Fruit fly (Drosophila melanogaster) whole organism, embryonic: ENCODE data around the gene PK1-R.
A peak's percentile ranks its signal among the peaks of the same experiment; 100 is the strongest.

Experiments
- Adf1 ChIP-seq: fragments of 200-800 bp; sonication (Bioruptor generic); IDR thresholded peaks from 2 replicates; pipeline ENCODE4 v1.3.6; 2022; ENCODE audit warnings: missing biosample characterization, missing genetic modification characterization
- CG10959 ChIP-seq: fragments of 200-800 bp; sonication (Bioruptor generic); IDR thresholded peaks from 2 replicates; pipeline ENCODE4 v1.3.6; 2022; ENCODE audit warnings: missing biosample characterization, missing genetic modification characterization
- CG11093 ChIP-seq: fragments of 200-800 bp; sonication (Bioruptor generic); IDR thresholded peaks from 3 replicates; pipeline ENCODE4 v1.3.6; 2022; ENCODE audit warnings: missing biosample characterization, missing genetic modification characterization
- CG11456 ChIP-seq: fragments of 200-800 bp; sonication (Bioruptor generic); IDR thresholded peaks from 3 replicates; pipeline ENCODE4 v1.3.6; 2022; ENCODE audit warnings: missing biosample characterization, missing genetic modification characterization
- CG12942 ChIP-seq: fragments of 200-800 bp; sonication (Bioruptor generic); optimal IDR thresholded peaks from 3 replicates; lab custom pipeline; 2016; ENCODE audit warnings: missing biosample characterization, missing genetic modification characterization
- CG15073 ChIP-seq: fragments of 200-800 bp; sonication (Bioruptor generic); optimal IDR thresholded peaks from 2 replicates; lab custom pipeline; 2016; ENCODE audit warnings: missing biosample characterization, missing genetic modification characterization
- CG15269 ChIP-seq: fragments of 200-800 bp; sonication (Bioruptor generic); optimal IDR thresholded peaks from 2 replicates; lab custom pipeline; 2018; ENCODE audit warnings: missing biosample characterization, mild to moderate bottlenecking, missing genetic modification characterization, moderate library complexity
- CG17829 ChIP-seq: fragments of 200-800 bp; optimal IDR thresholded peaks from 2 replicates; lab custom pipeline; 2019; ENCODE audit warnings: missing biosample characterization, mild to moderate bottlenecking, missing genetic modification characterization, moderate library complexity
- CG2129 ChIP-seq: fragments of 200-800 bp; sonication (Bioruptor generic); IDR thresholded peaks from 2 replicates; pipeline ENCODE4 v1.3.6; 2022; ENCODE audit warnings: missing biosample characterization, missing genetic modification characterization; ENCODE audit not compliant: partially characterized antibody
- CG3065 ChIP-seq: fragments of 200-800 bp; sonication (Bioruptor generic); optimal IDR thresholded peaks from 2 replicates; lab custom pipeline; 2016; ENCODE audit warnings: missing biosample characterization, missing genetic modification characterization
- CG4328 ChIP-seq: fragments of 200-800 bp; sonication (Bioruptor generic); optimal IDR thresholded peaks from 3 replicates; lab custom pipeline; 2017; ENCODE audit warnings: missing biosample characterization, missing genetic modification reagents, missing genetic modification characterization
- CG6175 ChIP-seq: fragments of 200-800 bp; sonication (Bioruptor generic); IDR thresholded peaks from 3 replicates; pipeline ENCODE4 v1.3.6; 2022; ENCODE audit warnings: missing biosample characterization, missing genetic modification characterization
- CG7372 ChIP-seq: fragments of 200-800 bp; sonication (Bioruptor generic); IDR thresholded peaks from 2 replicates; pipeline ENCODE4 v1.3.6; 2022; ENCODE audit warnings: missing biosample characterization, missing genetic modification characterization
- CG8290 ChIP-seq, 3 experiments: fragments of 200-800 bp; sonication (Bioruptor generic); optimal IDR thresholded peaks; 2 replicates each; lab custom pipeline; 2016 to 2019; ENCODE audit warnings: missing biosample characterization in 3 of 3, missing genetic modification characterization in 3 of 3, mild to moderate bottlenecking in 2 of 3, moderate library complexity in 1 of 3
- CG9797 ChIP-seq: fragments of 200-800 bp; sonication (Bioruptor generic); optimal IDR thresholded peaks from 3 replicates; lab custom pipeline; 2018; ENCODE audit warnings: missing biosample characterization, mild to moderate bottlenecking, missing genetic modification characterization
- CTCF ChIP-seq: fragments of 200-800 bp; sonication (Bioruptor generic); optimal IDR thresholded peaks from 2 replicates; lab custom pipeline; 2017; ENCODE audit warnings: missing biosample characterization, mild to moderate bottlenecking, missing genetic modification characterization, moderate library complexity
- Doc2 ChIP-seq: fragments of 200-800 bp; sonication (Bioruptor generic); IDR thresholded peaks from 2 replicates; pipeline ENCODE4 v1.3.6; 2022; ENCODE audit warnings: missing biosample characterization, missing genetic modification characterization
- Dref ChIP-seq: fragments of 200-800 bp; sonication (Bioruptor generic); IDR thresholded peaks from 2 replicates; pipeline ENCODE4 v1.3.6; 2022; ENCODE audit warnings: missing biosample characterization, missing genetic modification characterization
- Ets65A ChIP-seq: fragments of 200-800 bp; sonication (Bioruptor generic); peaks from one replicate; lab custom pipeline; 2016; ENCODE audit warnings: missing biosample characterization, missing genetic modification characterization
- Hmr ChIP-seq: fragments of 200-800 bp; sonication (Bioruptor generic); optimal IDR thresholded peaks from 3 replicates; lab custom pipeline; 2017; ENCODE audit warnings: mild to moderate bottlenecking, missing biosample characterization, missing genetic modification reagents, missing genetic modification characterization
- MBD-R2 ChIP-seq: fragments of 200-800 bp; sonication (Bioruptor generic); IDR thresholded peaks from 2 replicates; pipeline ENCODE4 v1.3.6; 2022; ENCODE audit warnings: missing biosample characterization, missing genetic modification characterization
- NC2β ChIP-seq: fragments of 200-800 bp; sonication (Bioruptor generic); optimal IDR thresholded peaks from 2 replicates; lab custom pipeline; 2016; ENCODE audit warnings: missing biosample characterization, missing genetic modification characterization
- Oli ChIP-seq: fragments of 200-800 bp; sonication (Bioruptor generic); optimal IDR thresholded peaks from 2 replicates; lab custom pipeline; 2018; ENCODE audit warnings: missing biosample characterization, mild to moderate bottlenecking, missing genetic modification characterization, moderate library complexity
- Pdp1 ChIP-seq, 2 experiments: fragments of 200-800 bp; sonication (Bioruptor generic); optimal IDR thresholded peaks; 3 replicates each; lab custom pipeline; 2016; ENCODE audit warnings: missing biosample characterization in 2 of 2, missing genetic modification characterization in 2 of 2, mild to moderate bottlenecking in 1 of 2, moderate library complexity in 1 of 2
- Scr ChIP-seq: fragments of 200-800 bp; sonication (Bioruptor generic); IDR thresholded peaks from 2 replicates; pipeline ENCODE4 v1.3.6; 2022; ENCODE audit warnings: missing biosample characterization, missing genetic modification characterization; ENCODE audit not compliant: partially characterized antibody
- Six4 ChIP-seq: fragments of 200-800 bp; sonication (Bioruptor generic); optimal IDR thresholded peaks from 2 replicates; lab custom pipeline; 2016; ENCODE audit warnings: missing biosample characterization, missing genetic modification characterization
- Sry-β ChIP-seq: fragments of 200-800 bp; sonication (Bioruptor generic); optimal IDR thresholded peaks from 2 replicates; lab custom pipeline; 2018; ENCODE audit warnings: missing biosample characterization, mild to moderate bottlenecking, missing genetic modification characterization, moderate library complexity
- Stat92E ChIP-seq, 3 experiments: fragments of >200 bp in 2 of 3; fragments of 200-800 bp in 1 of 3; sonication (Bioruptor generic) in 1 of 3; optimal IDR thresholded peaks; 2 replicates each; lab custom pipeline; 2017 to 2019; ENCODE audit warnings: missing biosample characterization in 3 of 3, missing genetic modification characterization in 3 of 3, mild to moderate bottlenecking in 1 of 3, moderate library complexity in 1 of 3
- Trl ChIP-seq, 3 experiments: fragments of >200 bp in 2 of 3; fragments of 200-800 bp in 1 of 3; sonication (Bioruptor generic) in 1 of 3; optimal IDR thresholded peaks; 2 replicates in 1 of 3; 3 replicates in 2 of 3; lab custom pipeline; 2016 to 2017; ENCODE audit warnings: missing biosample characterization in 1 of 3, missing genetic modification characterization in 1 of 3
- crol ChIP-seq: fragments of 200-800 bp; sonication (Bioruptor generic); IDR thresholded peaks from 2 replicates; pipeline ENCODE4 v1.3.6; 2022; ENCODE audit warnings: missing biosample characterization, missing genetic modification characterization
- disco-r ChIP-seq: fragments of 200-800 bp; sonication (Bioruptor generic); optimal IDR thresholded peaks from 2 replicates; lab custom pipeline; 2016; ENCODE audit warnings: missing biosample characterization, missing genetic modification characterization
- ems ChIP-seq: fragments of 200-800 bp; sonication (Bioruptor generic); optimal IDR thresholded peaks from 3 replicates; lab custom pipeline; 2016; ENCODE audit warnings: missing biosample characterization, missing genetic modification characterization
- exex ChIP-seq: fragments of 200-800 bp; sonication (Bioruptor generic); optimal IDR thresholded peaks from 4 replicates; lab custom pipeline; 2018; ENCODE audit warnings: missing biosample characterization, mild to moderate bottlenecking, missing genetic modification characterization, moderate library complexity
- eyg ChIP-seq: fragments of 200-800 bp; sonication (Bioruptor generic); optimal IDR thresholded peaks from 3 replicates; lab custom pipeline; 2016; ENCODE audit warnings: missing biosample characterization, missing genetic modification characterization
- fd102C ChIP-seq: fragments of 200-800 bp; sonication (Bioruptor generic); optimal IDR thresholded peaks from 2 replicates; lab custom pipeline; 2018; ENCODE audit warnings: missing biosample characterization, mild to moderate bottlenecking, missing genetic modification characterization, moderate library complexity
- hkb ChIP-seq, 2 experiments: fragments of 200-800 bp in 1 of 2; fragments of >200 bp in 1 of 2; sonication (Bioruptor generic) in 1 of 2; IDR thresholded peaks in 1 of 2; optimal IDR thresholded peaks in 1 of 2; 2 replicates each; pipeline versions ENCODE4 v1.3.6 to Lab custom; 2017 to 2022; ENCODE audit warnings: missing biosample characterization in 1 of 2, missing genetic modification characterization in 1 of 2
- insv ChIP-seq, 2 experiments: fragments of 200-800 bp; sonication (Bioruptor generic); optimal IDR thresholded peaks; 3 replicates each; lab custom pipeline; 2016 to 2018; ENCODE audit warnings: missing biosample characterization in 2 of 2, missing genetic modification characterization in 2 of 2
- lmd ChIP-seq: fragments of 200-800 bp; sonication (Bioruptor generic); IDR thresholded peaks from 2 replicates; pipeline ENCODE4 v1.3.6; 2022; ENCODE audit warnings: missing biosample characterization, missing genetic modification characterization
- maf-S ChIP-seq: fragments of 200-800 bp; sonication (Bioruptor generic); optimal IDR thresholded peaks from 2 replicates; lab custom pipeline; 2016; ENCODE audit warnings: missing biosample characterization, missing genetic modification characterization
- pita ChIP-seq: fragments of 200-800 bp; sonication (Bioruptor generic); optimal IDR thresholded peaks from 2 replicates; lab custom pipeline; 2017; ENCODE audit warnings: missing biosample characterization, mild to moderate bottlenecking, missing genetic modification characterization
- rib ChIP-seq: fragments of 200-800 bp; sonication (Bioruptor generic); IDR thresholded peaks from 2 replicates; pipeline ENCODE4 v1.3.6; 2022; ENCODE audit warnings: missing biosample characterization, missing genetic modification characterization
- shn ChIP-seq: fragments of 200-800 bp; sonication (Bioruptor generic); optimal IDR thresholded peaks from 3 replicates; lab custom pipeline; 2016; ENCODE audit warnings: missing biosample characterization, missing genetic modification characterization
- slbo ChIP-seq: fragments of 200-800 bp; sonication (Bioruptor generic); IDR thresholded peaks from 2 replicates; pipeline ENCODE4 v1.3.6; 2022; ENCODE audit warnings: missing biosample characterization, missing genetic modification characterization
- ttk ChIP-seq: fragments of 200-800 bp; sonication (Bioruptor generic); IDR thresholded peaks from 2 replicates; pipeline ENCODE4 v2.1.2; 2022; ENCODE audit warnings: missing biosample characterization, missing genetic modification characterization
- twi ChIP-seq: fragments of 200-800 bp; optimal IDR thresholded peaks from 2 replicates; lab custom pipeline; 2019; ENCODE audit warnings: missing biosample characterization, mild to moderate bottlenecking, missing genetic modification characterization, moderate library complexity
- wek ChIP-seq: fragments of 200-800 bp; sonication (Bioruptor generic); optimal IDR thresholded peaks from 3 replicates; lab custom pipeline; 2018; ENCODE audit warnings: missing biosample characterization, mild to moderate bottlenecking, missing genetic modification characterization, moderate library complexity
- z ChIP-seq: fragments of 200-800 bp; sonication (Bioruptor generic); IDR thresholded peaks from 3 replicates; pipeline ENCODE4 v1.3.6; 2022; ENCODE audit warnings: missing biosample characterization, missing genetic modification characterization

Gene PK1-R

DNA sequence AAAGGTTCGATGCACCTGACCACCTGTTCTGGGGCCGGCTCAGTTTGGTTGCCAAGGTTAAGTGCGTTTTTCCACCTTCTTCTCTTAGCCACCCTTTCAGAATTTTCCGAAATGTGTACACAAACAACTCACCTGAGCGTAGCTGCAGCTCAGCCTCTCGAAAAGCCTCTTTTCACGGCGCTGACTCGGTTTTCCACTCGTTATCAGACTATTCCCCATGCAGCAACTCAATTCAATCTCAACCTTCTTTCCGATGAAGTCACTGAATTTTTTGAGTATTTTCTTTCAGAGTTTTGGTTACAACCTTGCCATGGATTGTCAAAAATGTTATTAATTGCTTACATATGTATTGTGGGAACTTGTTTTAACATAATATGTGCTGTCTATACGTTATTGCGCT lies 4.7 kb upstream of the PK1-R start:
- peak; percentile 93 for TF ChIP-seq z
- TF ChIP-seq insv (GFP tag; optimal IDR thresholded peaks at IDR 0.05; lab: Kevin White, UChicago), result no peak
- TF ChIP-seq CG6175 (GFP tag; lab: Robert Waterston, UW), result no peak
- no peak for TF ChIP-seq ems

DNA sequence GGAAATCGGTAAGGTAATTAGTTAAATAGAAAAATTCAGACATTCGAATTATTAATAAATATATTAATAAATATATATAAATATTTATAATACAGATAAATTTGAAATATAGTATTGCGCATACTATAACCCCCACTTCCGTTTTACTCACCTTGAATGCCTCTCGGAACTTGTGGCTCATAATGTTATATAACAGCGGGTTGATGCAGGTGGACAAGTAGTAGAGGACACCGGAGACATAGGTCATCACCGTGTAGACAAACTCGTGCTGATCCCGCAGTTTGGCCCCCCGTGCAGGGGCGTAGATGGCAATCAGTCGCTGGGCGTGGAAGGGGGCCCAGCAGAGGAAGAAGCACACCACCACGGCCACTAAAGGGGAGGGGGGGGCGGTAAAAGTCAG lies 2.0 kb downstream of the PK1-R start:
- TF ChIP-seq Six4 (GFP tag; lab: Kevin White, UChicago) (no peak), slbo (GFP tag; lab: Robert Waterston, UW) (0 out of 2 replicates have a peak, but pooled peaks have one; percentile 5), Pdp1 (GFP tag; optimal IDR thresholded peaks at IDR 0.05; lab: Kevin White, UChicago) (peak in 1 of 2 experiments; percentile 71), CG11456 (GFP tag; lab: Robert Waterston, UW) (0 out of 3 replicates have a peak, but pooled peaks have one; percentile 21), Ets65A (peak; percentile 62), crol (GFP tag; lab: Robert Waterston, UW) (0 out of 2 replicates have a peak, but pooled peaks have one; percentile 26)

DNA sequence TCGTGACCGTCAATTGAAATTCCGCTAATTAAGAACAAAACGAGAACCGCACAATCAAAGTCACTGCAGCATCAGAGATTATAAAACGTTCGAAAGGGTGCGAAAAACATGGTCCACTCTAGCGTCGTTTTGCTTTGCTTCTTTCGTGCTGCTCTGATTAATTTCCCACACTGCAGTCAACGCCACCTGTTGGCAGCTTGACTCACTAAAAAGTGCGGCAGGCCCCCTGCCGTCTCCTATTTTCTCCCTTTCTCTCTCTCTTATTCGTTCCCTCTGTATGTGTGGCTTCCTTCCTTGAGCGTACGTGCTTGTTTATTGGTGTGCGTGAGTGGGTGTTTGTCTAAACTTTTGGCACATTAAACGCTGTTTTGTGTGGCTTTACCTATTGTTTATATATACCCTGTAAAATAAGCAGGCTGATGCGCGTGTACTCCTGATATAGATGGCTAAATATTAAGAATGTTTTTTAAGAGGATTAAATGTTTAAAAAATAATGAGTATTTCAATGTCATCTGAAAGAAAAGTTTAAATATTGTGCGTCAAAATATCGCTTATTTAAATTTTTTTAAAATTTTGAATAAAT lies 4.3 kb downstream of the PK1-R start:
- no peak for TF ChIP-seq Oli
- TF ChIP-seq CG12942 (GFP tag; lab: Kevin White, UChicago), result no peak
- TF ChIP-seq Dref (GFP tag; lab: Robert Waterston, UW), result no peak
- peak; percentile 92 for TF ChIP-seq CTCF (GFP tag; lab: Kevin White, UChicago)
- no peak for TF ChIP-seq CG8290 (GFP tag; optimal IDR thresholded peaks at IDR 0.05; lab: Kevin White, UChicago)
- no peak for TF ChIP-seq CG8290 (tag; optimal IDR thresholded peaks at IDR 0.05; lab: Kevin White, UChicago)
- no peak for TF ChIP-seq ttk
- no peak for TF ChIP-seq Adf1 (GFP tag; lab: Robert Waterston, UW)
- peak; percentile 33 for TF ChIP-seq Hmr
- TF ChIP-seq fd102C (GFP tag; lab: Kevin White, UChicago), result no peak
- TF ChIP-seq disco-r (GFP tag; lab: Kevin White, UChicago), result no peak
- TF ChIP-seq CG3065 (GFP tag; lab: Kevin White, UChicago), result no peak
- no peak for TF ChIP-seq exex (tag; lab: Kevin White, UChicago)
- no peak for TF ChIP-seq NC2β (GFP tag; lab: Kevin White, UChicago)
- TF ChIP-seq Trl (optimal IDR thresholded peaks at IDR 0.05; lab: Kevin White, UChicago), result peak in 1 of 2 experiments; percentile 25
- no peak for TF ChIP-seq Trl (GFP tag; optimal IDR thresholded peaks at IDR 0.05; lab: Kevin White, UChicago)
- no peak for TF ChIP-seq Scr (GFP tag; lab: Robert Waterston, UW)
- TF ChIP-seq twi, result no peak
- no peak for TF ChIP-seq maf-S (GFP tag; lab: Kevin White, UChicago)
- no peak for TF ChIP-seq rib (GFP tag; lab: Robert Waterston, UW)
- TF ChIP-seq wek (GFP tag; lab: Kevin White, UChicago), result no peak
- no peak for TF ChIP-seq pita
- no peak for TF ChIP-seq Doc2 (GFP tag; lab: Robert Waterston, UW)
- TF ChIP-seq eyg (GFP tag; lab: Kevin White, UChicago), result no peak
- TF ChIP-seq lmd, result peak; percentile 31; the same call in 1 of the 2 replicates
- TF ChIP-seq Stat92E (GFP tag; optimal IDR thresholded peaks at IDR 0.05; lab: Kevin White, UChicago), result no peak
- TF ChIP-seq CG15073, result no peak
- TF ChIP-seq CG9797 (GFP tag; lab: Kevin White, UChicago), result no peak
- TF ChIP-seq MBD-R2 (GFP tag; lab: Robert Waterston, UW), result no peak
- no peak for TF ChIP-seq hkb (optimal IDR thresholded peaks at IDR 0.05; lab: Kevin White, UChicago)
- no peak for TF ChIP-seq hkb (GFP tag; IDR thresholded peaks at IDR 0.05; lab: Robert Waterston, UW)
- no peak for TF ChIP-seq shn (GFP tag; lab: Kevin White, UChicago)
- peak; percentile 0 for TF ChIP-seq CG15269 (tag; lab: Kevin White, UChicago)
- no peak for TF ChIP-seq Sry-β (GFP tag; lab: Kevin White, UChicago)
- TF ChIP-seq CG7372 (GFP tag; lab: Robert Waterston, UW), result peak; percentile 54
- 0 out of 3 replicates have a peak, but pooled peaks have one; percentile 27 for TF ChIP-seq CG11093
- no peak for TF ChIP-seq CG2129 (GFP tag; lab: Robert Waterston, UW)
- TF ChIP-seq CG4328 (GFP tag; lab: Kevin White, UChicago), result no peak
- no peak for TF ChIP-seq CG10959 (GFP tag; lab: Robert Waterston, UW)
- TF ChIP-seq CG17829, result no peak
